Fruit fly (Drosophila melanogaster) whole organism, prepupa: ENCODE results near the gene CG11498.

ENCODE experiments used
- Blimp-1 ChIP-seq: fragments of 200-800 bp; sonication (Bioruptor generic); optimal IDR thresholded peaks from 3 replicates; lab custom pipeline; 2017; ENCODE audit warnings: missing biosample characterization, missing genetic modification characterization, mild to moderate bottlenecking, moderate library complexity, missing genetic modification reagents
- CG10631 ChIP-seq: fragments of 200-800 bp; sonication (Bioruptor generic); optimal IDR thresholded peaks from 2 replicates; lab custom pipeline; 2016; ENCODE audit warnings: missing biosample characterization, missing genetic modification characterization
- CG11294 ChIP-seq: fragments of 200-800 bp; sonication (Bioruptor generic); IDR thresholded peaks from 2 replicates; pipeline ENCODE4 v1.3.6; 2022; ENCODE audit warnings: missing biosample characterization, missing genetic modification characterization
- CG11762 ChIP-seq: fragments of 200-800 bp; sonication (Bioruptor generic); optimal IDR thresholded peaks from 3 replicates; lab custom pipeline; 2016; ENCODE audit warnings: missing biosample characterization, missing genetic modification characterization; ENCODE audit not compliant: insufficient read depth
- CG11902 ChIP-seq: fragments of 200-800 bp; sonication (Bioruptor generic); optimal IDR thresholded peaks from 3 replicates; lab custom pipeline; 2016; ENCODE audit warnings: missing biosample characterization, missing genetic modification characterization
- CG15336 ChIP-seq: fragments of 200-800 bp; sonication (Bioruptor generic); IDR thresholded peaks from 2 replicates; pipeline ENCODE4 v1.3.6; 2022; ENCODE audit warnings: missing biosample characterization, missing genetic modification characterization
- CG1621 ChIP-seq: fragments of 200-800 bp; sonication (Bioruptor generic); optimal IDR thresholded peaks from 3 replicates; lab custom pipeline; 2018; ENCODE audit warnings: missing biosample characterization, mild to moderate bottlenecking, missing genetic modification characterization
- CG32006 ChIP-seq: fragments of 200-800 bp; sonication (Bioruptor generic); optimal IDR thresholded peaks from 3 replicates; lab custom pipeline; 2017; ENCODE audit warnings: missing biosample characterization, mild to moderate bottlenecking, missing genetic modification characterization
- CG3919 ChIP-seq: fragments of 200-800 bp; sonication (Bioruptor generic); optimal IDR thresholded peaks from 3 replicates; lab custom pipeline; 2016; ENCODE audit warnings: missing biosample characterization, missing genetic modification characterization
- CG4318 ChIP-seq: fragments of 200-800 bp; sonication (Bioruptor generic); optimal IDR thresholded peaks from 3 replicates; lab custom pipeline; 2017; ENCODE audit warnings: missing biosample characterization, mild to moderate bottlenecking, missing genetic modification characterization
- CG6163 ChIP-seq: fragments of 200-800 bp; sonication (Bioruptor generic); IDR thresholded peaks from 3 replicates; pipeline ENCODE4 v1.3.6; 2022; ENCODE audit warnings: missing biosample characterization, missing genetic modification characterization
- CG6276 ChIP-seq: fragments of 200-800 bp; sonication (Bioruptor generic); optimal IDR thresholded peaks from 2 replicates; lab custom pipeline; 2017; ENCODE audit warnings: missing biosample characterization, mild to moderate bottlenecking, missing genetic modification characterization
- CG6792 ChIP-seq: fragments of 200-800 bp; sonication (Bioruptor generic); optimal IDR thresholded peaks from 3 replicates; lab custom pipeline; 2016; ENCODE audit warnings: missing biosample characterization, missing genetic modification characterization
- CG7368 ChIP-seq: fragments of 200-800 bp; sonication (Bioruptor generic); optimal IDR thresholded peaks from 3 replicates; lab custom pipeline; 2016; ENCODE audit warnings: missing biosample characterization, missing genetic modification characterization
- CG8119 ChIP-seq: fragments of 200-800 bp; sonication (Bioruptor generic); IDR thresholded peaks from 3 replicates; pipeline ENCODE4 v1.3.6; 2022; ENCODE audit warnings: missing biosample characterization, missing genetic modification characterization
- CG8319 ChIP-seq: fragments of 200-800 bp; sonication (Bioruptor generic); optimal IDR thresholded peaks from 3 replicates; lab custom pipeline; 2016; ENCODE audit warnings: missing biosample characterization, missing genetic modification characterization
- CG8632 ChIP-seq: fragments of 200-800 bp; sonication (Bioruptor generic); optimal IDR thresholded peaks from 3 replicates; lab custom pipeline; 2016; ENCODE audit warnings: missing biosample characterization, missing genetic modification characterization
- CG9139 ChIP-seq: fragments of 200-800 bp; sonication (Bioruptor generic); optimal IDR thresholded peaks from 3 replicates; lab custom pipeline; 2017; ENCODE audit warnings: missing biosample characterization, mild to moderate bottlenecking, missing genetic modification characterization
- Eip78C ChIP-seq: fragments of 200-800 bp; sonication (Bioruptor generic); peaks from one replicate; lab custom pipeline; 2016; ENCODE audit warnings: missing biosample characterization, missing genetic modification characterization
- Ets96B ChIP-seq: fragments of 200-800 bp; optimal IDR thresholded peaks from 2 replicates; lab custom pipeline; 2019; ENCODE audit warnings: missing biosample characterization, mild to moderate bottlenecking, missing genetic modification characterization, moderate library complexity
- Gug ChIP-seq: fragments of 200-800 bp; sonication (Bioruptor generic); IDR thresholded peaks from 2 replicates; pipeline ENCODE4 v1.3.6; 2022; ENCODE audit warnings: missing biosample characterization, missing genetic modification characterization
- Hr39 ChIP-seq: fragments of 200-800 bp; sonication (Bioruptor generic); optimal IDR thresholded peaks from 2 replicates; lab custom pipeline; 2016; ENCODE audit warnings: missing biosample characterization, missing genetic modification characterization
- Hr4 ChIP-seq: fragments of 200-800 bp; sonication (Bioruptor generic); optimal IDR thresholded peaks from 3 replicates; lab custom pipeline; 2016; ENCODE audit warnings: missing biosample characterization, missing genetic modification characterization
- OdsH ChIP-seq: fragments of 200-800 bp; sonication (Bioruptor generic); optimal IDR thresholded peaks from 3 replicates; lab custom pipeline; 2016; ENCODE audit warnings: missing biosample characterization, missing genetic modification characterization
- Smox ChIP-seq: fragments of 200-800 bp; sonication (Bioruptor generic); optimal IDR thresholded peaks from 3 replicates; lab custom pipeline; 2016; ENCODE audit warnings: missing biosample characterization, missing genetic modification characterization
- Sox102F ChIP-seq: fragments of 200-800 bp; sonication (Bioruptor generic); optimal IDR thresholded peaks from 2 replicates; lab custom pipeline; 2016; ENCODE audit warnings: missing biosample characterization, mild to moderate bottlenecking, missing genetic modification characterization
- Sox14 ChIP-seq: fragments of 200-800 bp; sonication (Bioruptor generic); optimal IDR thresholded peaks from 3 replicates; lab custom pipeline; 2016; ENCODE audit warnings: missing biosample characterization, missing genetic modification characterization
- Sox15 ChIP-seq: fragments of 200-800 bp; sonication (Bioruptor generic); optimal IDR thresholded peaks from 3 replicates; lab custom pipeline; 2016; ENCODE audit warnings: missing biosample characterization, missing genetic modification characterization
- achi ChIP-seq: fragments of 200-800 bp; sonication (Bioruptor generic); optimal IDR thresholded peaks from 3 replicates; lab custom pipeline; 2016; ENCODE audit warnings: missing biosample characterization, missing genetic modification characterization
- dsx ChIP-seq: fragments of 200-800 bp; optimal IDR thresholded peaks from 3 replicates; lab custom pipeline; 2019; ENCODE audit warnings: missing biosample characterization, mild to moderate bottlenecking, missing genetic modification characterization, moderate library complexity; ENCODE audit not compliant: poor library complexity, severe bottlenecking
- eg ChIP-seq: fragments of 200-800 bp; sonication (Bioruptor generic); IDR thresholded peaks from 3 replicates; pipeline ENCODE4 v1.3.6; 2022; ENCODE audit warnings: missing biosample characterization, missing genetic modification characterization
- esn ChIP-seq: fragments of 200-800 bp; sonication (Bioruptor generic); optimal IDR thresholded peaks from 2 replicates; lab custom pipeline; 2016; ENCODE audit warnings: missing biosample characterization, mild to moderate bottlenecking, missing genetic modification characterization, moderate library complexity
- fd59A ChIP-seq: fragments of 200-800 bp; sonication (Bioruptor generic); optimal IDR thresholded peaks from 2 replicates; lab custom pipeline; 2017; ENCODE audit warnings: missing biosample characterization, mild to moderate bottlenecking, missing genetic modification characterization, missing genetic modification reagents
- fd85E ChIP-seq: fragments of 200-800 bp; sonication (Bioruptor generic); optimal IDR thresholded peaks from 3 replicates; lab custom pipeline; 2016; ENCODE audit warnings: missing biosample characterization, missing genetic modification characterization
- fkh ChIP-seq: fragments of 200-800 bp; sonication (Bioruptor generic); optimal IDR thresholded peaks from 3 replicates; lab custom pipeline; 2017; ENCODE audit warnings: missing biosample characterization, mild to moderate bottlenecking, missing genetic modification characterization, moderate library complexity
- net ChIP-seq: fragments of 200-800 bp; sonication (Bioruptor generic); optimal IDR thresholded peaks from 3 replicates; lab custom pipeline; 2016; ENCODE audit warnings: missing biosample characterization, missing genetic modification characterization
- salr ChIP-seq, 2 experiments: fragments of 200-800 bp; sonication (Bioruptor generic); optimal IDR thresholded peaks; 3 replicates each; lab custom pipeline; 2016 to 2018; ENCODE audit warnings: missing biosample characterization in 2 of 2, missing genetic modification characterization in 2 of 2, mild to moderate bottlenecking in 1 of 2
- spab ChIP-seq: fragments of 200-800 bp; sonication (Bioruptor generic); optimal IDR thresholded peaks from 2 replicates; lab custom pipeline; 2017; ENCODE audit warnings: missing biosample characterization, mild to moderate bottlenecking, missing genetic modification characterization, missing genetic modification reagents
- ss ChIP-seq, 2 experiments: fragments of 200-800 bp; sonication (Bioruptor generic); optimal IDR thresholded peaks; 2 replicates in 1 of 2; 3 replicates in 1 of 2; lab custom pipeline; 2017 to 2018; ENCODE audit warnings: mild to moderate bottlenecking in 2 of 2, missing biosample characterization in 2 of 2, missing genetic modification characterization in 2 of 2, moderate library complexity in 1 of 2
- topi ChIP-seq: fragments of 200-800 bp; sonication (Bioruptor generic); optimal IDR thresholded peaks from 3 replicates; lab custom pipeline; 2016; ENCODE audit warnings: missing biosample characterization, missing genetic modification characterization
- vri ChIP-seq: fragments of 200-800 bp; sonication (Bioruptor generic); optimal IDR thresholded peaks from 3 replicates; lab custom pipeline; 2016; ENCODE audit warnings: missing biosample characterization, mild to moderate bottlenecking, missing genetic modification characterization

The CG11498 gene

dm6 chr3R:30164162-30164561 lies 3.9 kb upstream of the CG11498 start (continued):
- TF ChIP-seq esn (GFP tag; lab: Kevin White, UChicago) (peak; percentile 13), CG8319 (GFP tag; lab: Kevin White, UChicago) (no peak), CG11762 (GFP tag; lab: Kevin White, UChicago) (peak; percentile 13), Hr4 (GFP tag; lab: Kevin White, UChicago) (peak; percentile 89), CG3919 (GFP tag; lab: Kevin White, UChicago) (peak; percentile 73), CG4318 (GFP tag; lab: Kevin White, UChicago) (peak; percentile 71), Blimp-1 (GFP tag; lab: Kevin White, UChicago) (peak; percentile 95), CG10631 (GFP tag; lab: Kevin White, UChicago) (peak; percentile 43), Gug (GFP tag; lab: Robert Waterston, UW) (peak; percentile 64), Sox15 (GFP tag; lab: Kevin White, UChicago) (no peak), CG15336 (GFP tag; lab: Robert Waterston, UW) (peak; percentile 89), topi (GFP tag; lab: Kevin White, UChicago) (peak; percentile 24), fd59A (GFP tag; lab: Kevin White, UChicago) (no peak), salr (GFP tag; optimal IDR thresholded peaks at IDR 0.05; lab: Kevin White, UChicago) (peak in 1 of 2 experiments; percentile 64), dsx (no peak), Sox14 (GFP tag; lab: Kevin White, UChicago) (peak; percentile 26), spab (GFP tag; lab: Kevin White, UChicago) (no peak), CG11902 (no peak), CG7368 (GFP tag; lab: Kevin White, UChicago) (no peak), vri (GFP tag; lab: Kevin White, UChicago) (no peak), CG8632 (GFP tag; lab: Kevin White, UChicago) (no peak), OdsH (GFP tag; lab: Kevin White, UChicago) (peak; percentile 58), ss (GFP tag; optimal IDR thresholded peaks at IDR 0.05; lab: Kevin White, UChicago) (no peak), fkh (GFP tag; lab: Kevin White, UChicago) (no peak), Smox (GFP tag; lab: Kevin White, UChicago) (no peak), CG9139 (GFP tag; lab: Kevin White, UChicago) (no peak), CG1621 (no peak), Ets96B (peak; percentile 4), achi (peak; percentile 64), fd85E (GFP tag; lab: Kevin White, UChicago) (no peak), CG6276 (peak; percentile 72)

- TF ChIP-seq Eip78C (GFP tag; lab: Kevin White, UChicago) (peak; percentile 85), Hr4 (GFP tag; lab: Kevin White, UChicago) (peak; percentile 70), CG6276 (peak; percentile 34), CG15336 (GFP tag; lab: Robert Waterston, UW) (peak; percentile 65), CG6792 (GFP tag; lab: Kevin White, UChicago) (no peak), fd59A (GFP tag; lab: Kevin White, UChicago) (no peak), eg (peak; percentile 52; the same call in 1 of the 3 replicates), CG32006 (GFP tag; lab: Kevin White, UChicago) (peak; percentile 74), CG6163 (GFP tag; lab: Robert Waterston, UW) (peak; percentile 26; the same call in 1 of the 3 replicates), Hr39 (GFP tag; lab: Kevin White, UChicago) (no peak), net (GFP tag; lab: Kevin White, UChicago) (no peak), CG8119 (GFP tag; lab: Robert Waterston, UW) (peak; percentile 58; the same call in 2 of the 3 replicates), CG11294 (GFP tag; lab: Robert Waterston, UW) (no peak), CG4318 (GFP tag; lab: Kevin White, UChicago) (peak; percentile 18), Sox102F (GFP tag; lab: Kevin White, UChicago) (no peak)
- TF ChIP-seq, all 60 proteins: peak for 9
Measured at dm6 chr3R:30163228-30163627, 3.0 kb upstream of the CG11498 start.
